Fruit fly (Drosophila melanogaster) whole organism, embryonic: ENCODE measurements around the gene CG2712.
A peak's percentile ranks its signal among the peaks of the same experiment; 100 is the strongest.

Source experiments
- Adf1 ChIP-seq: fragments of 200-800 bp; sonication (Bioruptor generic); IDR thresholded peaks from 2 replicates; pipeline ENCODE4 v1.3.6; 2022; ENCODE audit warnings: missing biosample characterization, missing genetic modification characterization
- CG10431 ChIP-seq: fragments of 200-800 bp; sonication (Bioruptor generic); optimal IDR thresholded peaks from 3 replicates; lab custom pipeline; 2018; ENCODE audit warnings: missing biosample characterization, mild to moderate bottlenecking, missing genetic modification characterization
- CG10959 ChIP-seq: fragments of 200-800 bp; sonication (Bioruptor generic); IDR thresholded peaks from 2 replicates; pipeline ENCODE4 v1.3.6; 2022; ENCODE audit warnings: missing biosample characterization, missing genetic modification characterization
- CG11398 ChIP-seq: fragments of 200-800 bp; sonication (Bioruptor generic); optimal IDR thresholded peaks from 2 replicates; lab custom pipeline; 2016; ENCODE audit warnings: missing biosample characterization, missing genetic modification characterization
- CG11723 ChIP-seq: fragments of 200-800 bp; sonication (Bioruptor generic); optimal IDR thresholded peaks from 2 replicates; lab custom pipeline; 2017; ENCODE audit warnings: missing biosample characterization, mild to moderate bottlenecking, missing genetic modification characterization
- CG12391 ChIP-seq: fragments of 200-800 bp; sonication (Bioruptor generic); optimal IDR thresholded peaks from 3 replicates; lab custom pipeline; 2018; ENCODE audit warnings: missing biosample characterization, mild to moderate bottlenecking, missing genetic modification characterization, moderate library complexity
- CG1792 ChIP-seq: fragments of 200-800 bp; sonication (Bioruptor generic); optimal IDR thresholded peaks from 2 replicates; lab custom pipeline; 2016; ENCODE audit warnings: missing biosample characterization, missing genetic modification characterization
- CG18011 ChIP-seq: fragments of 200-800 bp; sonication (Bioruptor generic); optimal IDR thresholded peaks from 2 replicates; lab custom pipeline; 2017; ENCODE audit warnings: missing biosample characterization, missing genetic modification characterization, mild to moderate bottlenecking, moderate library complexity, missing genotype
- CG18619 ChIP-seq: fragments of 200-800 bp; sonication (Bioruptor generic); optimal IDR thresholded peaks from 3 replicates; lab custom pipeline; 2017; ENCODE audit warnings: missing biosample characterization, mild to moderate bottlenecking, missing genetic modification characterization
- CG4282 ChIP-seq: fragments of 200-800 bp; sonication (Bioruptor generic); optimal IDR thresholded peaks from 2 replicates; lab custom pipeline; 2016; ENCODE audit warnings: missing biosample characterization, missing genetic modification characterization
- CG4820 ChIP-seq: fragments of 200-800 bp; sonication (Bioruptor generic); optimal IDR thresholded peaks from 3 replicates; lab custom pipeline; 2016; ENCODE audit warnings: missing biosample characterization, missing genetic modification characterization
- CG5180 ChIP-seq: fragments of 200-800 bp; sonication (Bioruptor generic); optimal IDR thresholded peaks from 3 replicates; lab custom pipeline; 2017; ENCODE audit warnings: missing biosample characterization, missing genetic modification characterization, mild to moderate bottlenecking, moderate library complexity, missing genetic modification reagents
- CG5953 ChIP-seq: fragments of 200-800 bp; sonication (Bioruptor generic); IDR thresholded peaks from 2 replicates; pipeline ENCODE4 v1.3.6; 2022; ENCODE audit warnings: missing biosample characterization, missing genetic modification characterization
- CG6654 ChIP-seq: fragments of 200-800 bp; sonication (Bioruptor generic); optimal IDR thresholded peaks from 2 replicates; lab custom pipeline; 2017; ENCODE audit warnings: missing biosample characterization, mild to moderate bottlenecking, missing genetic modification characterization
- CG7963 ChIP-seq: fragments of 200-800 bp; sonication (Bioruptor generic); IDR thresholded peaks from 3 replicates; pipeline ENCODE4 v1.3.6; 2022; ENCODE audit warnings: missing biosample characterization, missing genetic modification characterization; ENCODE audit not compliant: partially characterized antibody
- CG8388 ChIP-seq: fragments of 200-800 bp; sonication (Bioruptor generic); optimal IDR thresholded peaks from 2 replicates; lab custom pipeline; 2019; ENCODE audit warnings: missing biosample characterization, mild to moderate bottlenecking, missing genetic modification characterization, moderate library complexity
- CG9932 ChIP-seq: fragments of 200-800 bp; sonication (Bioruptor generic); IDR thresholded peaks from 2 replicates; pipeline ENCODE4 v1.3.6; 2022; ENCODE audit warnings: missing biosample characterization, missing genetic modification characterization
- Fer1 ChIP-seq: fragments of 200-800 bp; sonication (Bioruptor generic); optimal IDR thresholded peaks from 2 replicates; lab custom pipeline; 2017; ENCODE audit warnings: missing biosample characterization, mild to moderate bottlenecking, missing genetic modification characterization
- H15 ChIP-seq: fragments of 200-800 bp; sonication (Bioruptor generic); IDR thresholded peaks from 3 replicates; pipeline ENCODE4 v1.3.6; 2022; ENCODE audit warnings: missing biosample characterization, missing genetic modification characterization
- HLH3B ChIP-seq: fragments of 200-800 bp; sonication (Bioruptor generic); IDR thresholded peaks from 2 replicates; pipeline ENCODE4 v1.3.6; 2022; ENCODE audit warnings: missing biosample characterization, missing genetic modification characterization
- HmgD ChIP-seq: fragments of 200-800 bp; sonication (Bioruptor generic); optimal IDR thresholded peaks from 3 replicates; lab custom pipeline; 2016; ENCODE audit warnings: missing biosample characterization, missing genetic modification characterization
- Lpt ChIP-seq: fragments of >200 bp; optimal IDR thresholded peaks from 2 replicates; lab custom pipeline; 2018; ENCODE audit warnings: missing biosample characterization, missing genetic modification characterization
- Med ChIP-seq: fragments of 200-800 bp; sonication (Bioruptor generic); peaks from one replicate; lab custom pipeline; 2016; ENCODE audit warnings: missing biosample characterization, missing genetic modification characterization, mild to moderate bottlenecking, inconsistent platforms, moderate library complexity
- Meics ChIP-seq: fragments of 200-800 bp; sonication (Bioruptor generic); optimal IDR thresholded peaks from 2 replicates; lab custom pipeline; 2017; ENCODE audit warnings: missing biosample characterization, mild to moderate bottlenecking, missing genetic modification characterization
- Oaz ChIP-seq: fragments of 200-800 bp; sonication (Bioruptor generic); IDR thresholded peaks from 2 replicates; pipeline ENCODE4 v1.3.6; 2022; ENCODE audit warnings: missing biosample characterization, missing genetic modification characterization
- Opbp ChIP-seq: fragments of 200-800 bp; sonication (Bioruptor generic); IDR thresholded peaks from 3 replicates; pipeline ENCODE4 v1.3.6; 2022; ENCODE audit warnings: missing biosample characterization, missing genetic modification characterization; ENCODE audit not compliant: partially characterized antibody
- PHDP ChIP-seq: fragments of 200-800 bp; sonication (Bioruptor generic); optimal IDR thresholded peaks from 3 replicates; lab custom pipeline; 2018; ENCODE audit warnings: missing biosample characterization, mild to moderate bottlenecking, missing genetic modification characterization, moderate library complexity
- Xrp1 ChIP-seq: fragments of 200-800 bp; sonication (Bioruptor generic); IDR thresholded peaks from 2 replicates; pipeline ENCODE4 v1.3.6; 2022; ENCODE audit warnings: missing biosample characterization, missing genetic modification characterization
- ab ChIP-seq: fragments of 200-800 bp; sonication (Bioruptor generic); optimal IDR thresholded peaks from 2 replicates; lab custom pipeline; 2016; ENCODE audit warnings: missing biosample characterization, missing genetic modification characterization
- amos ChIP-seq: fragments of 200-800 bp; sonication (Bioruptor generic); IDR thresholded peaks from 2 replicates; pipeline ENCODE4 v1.3.6; 2022; ENCODE audit warnings: missing biosample characterization, missing genetic modification characterization; ENCODE audit not compliant: partially characterized antibody
- ara ChIP-seq: fragments of 200-800 bp; sonication (Bioruptor generic); IDR thresholded peaks from 2 replicates; pipeline ENCODE4 v1.3.6; 2022; ENCODE audit warnings: missing biosample characterization, missing genetic modification characterization
- ato ChIP-seq: fragments of 200-800 bp; sonication (Bioruptor generic); IDR thresholded peaks from 2 replicates; pipeline ENCODE4 v1.3.6; 2022; ENCODE audit warnings: missing biosample characterization, missing genetic modification characterization; ENCODE audit not compliant: partially characterized antibody
- az2 ChIP-seq: fragments of 200-800 bp; sonication (Bioruptor generic); optimal IDR thresholded peaks from 3 replicates; lab custom pipeline; 2016; ENCODE audit warnings: missing biosample characterization, missing genetic modification characterization
- bcd ChIP-seq: fragments of 200-800 bp; sonication (Bioruptor generic); optimal IDR thresholded peaks from 2 replicates; lab custom pipeline; 2017; ENCODE audit warnings: missing biosample characterization, mild to moderate bottlenecking, missing genetic modification characterization
- bigmax ChIP-seq: fragments of 200-800 bp; sonication (Bioruptor generic); optimal IDR thresholded peaks from 2 replicates; lab custom pipeline; 2018; ENCODE audit warnings: missing biosample characterization, mild to moderate bottlenecking, missing genetic modification characterization
- cato ChIP-seq: fragments of 200-800 bp; sonication (Bioruptor generic); optimal IDR thresholded peaks from 2 replicates; lab custom pipeline; 2016; ENCODE audit warnings: missing biosample characterization, missing genetic modification characterization, borderline replicate concordance
- cg ChIP-seq: fragments of 200-800 bp; sonication (Bioruptor generic); optimal IDR thresholded peaks from 3 replicates; lab custom pipeline; 2019; ENCODE audit warnings: missing biosample characterization, mild to moderate bottlenecking, missing genetic modification characterization, moderate library complexity
- chinmo ChIP-seq: fragments of 200-800 bp; sonication (Bioruptor generic); IDR thresholded peaks from 4 replicates; pipeline ENCODE4 v1.3.6; 2022; ENCODE audit warnings: missing biosample characterization, missing genetic modification characterization; ENCODE audit not compliant: partially characterized antibody
- dm ChIP-seq: fragments of 200-800 bp; sonication (Bioruptor generic); optimal IDR thresholded peaks from 3 replicates; lab custom pipeline; 2016; ENCODE audit warnings: missing biosample characterization, missing genetic modification characterization
- dmrt99B ChIP-seq: fragments of 200-800 bp; sonication (Bioruptor generic); optimal IDR thresholded peaks from 2 replicates; lab custom pipeline; 2018; ENCODE audit warnings: missing biosample characterization, mild to moderate bottlenecking, missing genetic modification characterization, moderate library complexity
- gcm2 ChIP-seq: fragments of 200-800 bp; sonication (Bioruptor generic); optimal IDR thresholded peaks from 2 replicates; lab custom pipeline; 2016; ENCODE audit warnings: missing biosample characterization, missing genetic modification characterization
- gsb-n ChIP-seq: fragments of 200-800 bp; sonication (Bioruptor generic); optimal IDR thresholded peaks from 3 replicates; lab custom pipeline; 2018; ENCODE audit warnings: missing biosample characterization, mild to moderate bottlenecking, missing genetic modification characterization
- lilli ChIP-seq: fragments of 200-800 bp; sonication (Bioruptor generic); optimal IDR thresholded peaks from 3 replicates; lab custom pipeline; 2016; ENCODE audit warnings: missing biosample characterization, missing genetic modification characterization
- lola ChIP-seq, 3 experiments: fragments of >200 bp in 2 of 3; fragments of 200-800 bp in 1 of 3; sonication (Bioruptor generic) in 1 of 3; optimal IDR thresholded peaks; 2 replicates each; lab custom pipeline; 2017 to 2019; ENCODE audit warnings: missing biosample characterization in 3 of 3, missing genetic modification characterization in 3 of 3, mild to moderate bottlenecking in 1 of 3, moderate library complexity in 1 of 3
- pfk ChIP-seq: fragments of 200-800 bp; sonication (Bioruptor generic); optimal IDR thresholded peaks from 2 replicates; lab custom pipeline; 2018; ENCODE audit warnings: missing biosample characterization, mild to moderate bottlenecking, missing genetic modification characterization, moderate library complexity
- prd ChIP-seq, 3 experiments: fragments of >200 bp in 2 of 3; fragments of 200-800 bp in 1 of 3; sonication (Bioruptor generic) in 1 of 3; optimal IDR thresholded peaks in 2 of 3; IDR thresholded peaks in 1 of 3; 2 replicates in 2 of 3; 3 replicates in 1 of 3; pipeline versions ENCODE4 v1.3.6 to Lab custom; 2017 to 2022; ENCODE audit warnings: missing biosample characterization in 1 of 3, missing genetic modification characterization in 1 of 3
- tup ChIP-seq: fragments of 200-800 bp; sonication (Bioruptor generic); optimal IDR thresholded peaks from 2 replicates; lab custom pipeline; 2016; ENCODE audit warnings: missing biosample characterization, mild to moderate bottlenecking, missing genetic modification characterization, moderate library complexity
- vfl ChIP-seq: fragments of 200-800 bp; sonication (Bioruptor generic); optimal IDR thresholded peaks from 2 replicates; lab custom pipeline; 2016; ENCODE audit warnings: missing biosample characterization, missing genetic modification characterization
- wek ChIP-seq: fragments of 200-800 bp; sonication (Bioruptor generic); optimal IDR thresholded peaks from 3 replicates; lab custom pipeline; 2018; ENCODE audit warnings: missing biosample characterization, mild to moderate bottlenecking, missing genetic modification characterization, moderate library complexity

Gene CG2712

dm6 chrX:2708156-2708734 lies 24.0 kb upstream of the CG2712 start, which contains the start of gene CG2681 (continued):
- TF ChIP-seq dm: no peak
- TF ChIP-seq prd (optimal IDR thresholded peaks at IDR 0.05; lab: Kevin White, UChicago): no peak
- TF ChIP-seq prd (GFP tag; IDR thresholded peaks at IDR 0.05; lab: Robert Waterston, UW): peak; percentile 73
- TF ChIP-seq CG5953: no peak
- no peak for TF ChIP-seq gcm2 (GFP tag; lab: Kevin White, UChicago)
- no peak for TF ChIP-seq tup (GFP tag; lab: Kevin White, UChicago)
- TF ChIP-seq vfl (GFP tag; lab: Kevin White, UChicago): no peak
- TF ChIP-seq Fer1: no peak
- TF ChIP-seq ato (GFP tag; lab: Robert Waterston, UW): no peak
- no peak for TF ChIP-seq lola (GFP tag; optimal IDR thresholded peaks at IDR 0.05; lab: Kevin White, UChicago)
- no peak for TF ChIP-seq gsb-n (tag; lab: Kevin White, UChicago)
- no peak for TF ChIP-seq CG6654 (GFP tag; lab: Kevin White, UChicago)
- no peak for TF ChIP-seq CG4820
- no peak for TF ChIP-seq amos
- TF ChIP-seq az2 (GFP tag; lab: Kevin White, UChicago): peak; percentile 32
- TF ChIP-seq CG5180 (GFP tag; lab: Kevin White, UChicago): no peak
- TF ChIP-seq ara (GFP tag; lab: Robert Waterston, UW): peak; percentile 31
- peak; percentile 89 for TF ChIP-seq Med (GFP tag; lab: Kevin White, UChicago)
- peak; percentile 7 for TF ChIP-seq bcd
- TF ChIP-seq HLH3B (GFP tag; lab: Robert Waterston, UW): peak; percentile 56
- TF ChIP-seq Oaz (GFP tag; lab: Robert Waterston, UW): peak; percentile 37; the same call in 1 of the 2 replicates
- no peak for TF ChIP-seq pfk (GFP tag; lab: Kevin White, UChicago)
- TF ChIP-seq CG11723 (GFP tag; lab: Kevin White, UChicago): no peak
- TF ChIP-seq dmrt99B (tag; lab: Kevin White, UChicago): no peak
- no peak for TF ChIP-seq CG12391 (tag; lab: Kevin White, UChicago)
- TF ChIP-seq CG18619 (GFP tag; lab: Kevin White, UChicago): no peak
- TF ChIP-seq CG4282 (GFP tag; lab: Kevin White, UChicago): no peak
- TF ChIP-seq CG8388 (GFP tag; lab: Kevin White, UChicago): no peak
- no peak for TF ChIP-seq bigmax (GFP tag; lab: Kevin White, UChicago)
- peak; percentile 43 for TF ChIP-seq lilli
- TF ChIP-seq wek (GFP tag; lab: Kevin White, UChicago): no peak
- TF ChIP-seq cato (GFP tag; lab: Kevin White, UChicago): no peak
- TF ChIP-seq CG7963 (GFP tag; lab: Robert Waterston, UW): no peak
- no peak for TF ChIP-seq chinmo (GFP tag; lab: Robert Waterston, UW)
- peak; percentile 21 for TF ChIP-seq Meics (GFP tag; lab: Kevin White, UChicago)
- TF ChIP-seq Lpt (GFP tag; lab: Kevin White, UChicago): no peak
- TF ChIP-seq PHDP (tag; lab: Kevin White, UChicago): no peak
- TF ChIP-seq CG10431: no peak
- no peak for TF ChIP-seq Opbp (GFP tag; lab: Robert Waterston, UW)
- peak; percentile 43; the same call in 1 of the 2 replicates for TF ChIP-seq Xrp1
- no peak for TF ChIP-seq CG1792
- peak; percentile 53 for TF ChIP-seq CG9932 (GFP tag; lab: Robert Waterston, UW)
- no peak for TF ChIP-seq ab (GFP tag; lab: Kevin White, UChicago)
- no peak for TF ChIP-seq Adf1 (GFP tag; lab: Robert Waterston, UW)
- no peak for TF ChIP-seq HmgD
- no peak for TF ChIP-seq CG10959
- TF ChIP-seq H15 (GFP tag; lab: Robert Waterston, UW): peak; percentile 70
- TF ChIP-seq CG11398 (GFP tag; lab: Kevin White, UChicago): no peak
- no peak for TF ChIP-seq CG18011 (GFP tag; lab: Kevin White, UChicago)
- TF ChIP-seq cg: no peak
